Fruit fly (Drosophila melanogaster): ENCODE results near the gene Lcp65Ab2.
A peak's percentile ranks its signal among the peaks of the same experiment; 100 is the strongest.

Lcp65Ab2 gene

dm6 chr3L:6124616-6125408, 21.7 kb upstream of the Lcp65Ab2 start (continued):
- TF ChIP-seq run (tag; optimal IDR thresholded peaks at IDR 0.05), result no peak
- TF ChIP-seq Nf-YA (GFP tag; IDR thresholded peaks at IDR 0.05), result peak; percentile 83
- peak; percentile 83 for TF ChIP-seq Asciz (GFP tag; optimal IDR thresholded peaks at IDR 0.05)
- TF ChIP-seq CG11560 (tag; IDR thresholded peaks at IDR 0.05), result no peak
- peak; percentile 4 for TF ChIP-seq CG3838 (GFP tag; optimal IDR thresholded peaks at IDR 0.05)
- TF ChIP-seq CG43689 (GFP tag; IDR thresholded peaks at IDR 0.05), result peak; percentile 71
- peak; percentile 23 for TF ChIP-seq CG14965 (GFP tag; optimal IDR thresholded peaks at IDR 0.05; ENCODE audit: borderline replicate concordance)
- TF ChIP-seq fd96Cb (tag; optimal IDR thresholded peaks at IDR 0.05), result peak; percentile 32
- TF ChIP-seq CG12236 (GFP tag; optimal IDR thresholded peaks at IDR 0.05), result peak; percentile 34
- TF ChIP-seq sc (optimal IDR thresholded peaks at IDR 0.05), result no peak
- TF ChIP-seq sc (GFP tag; optimal IDR thresholded peaks at IDR 0.05), result peak; percentile 29
- TF ChIP-seq slou (GFP tag; optimal IDR thresholded peaks at IDR 0.05), result peak; percentile 2
- TF ChIP-seq zfh1 (GFP tag; IDR thresholded peaks at IDR 0.05), result peak; percentile 88
- TF ChIP-seq D19B (GFP tag; optimal IDR thresholded peaks at IDR 0.05), result peak; percentile 57
- no peak for TF ChIP-seq CG12942 (GFP tag; optimal IDR thresholded peaks at IDR 0.05)
- TF ChIP-seq crp (GFP tag; optimal IDR thresholded peaks at IDR 0.05), result peak in 1 of 2 experiments; percentile 22
- peak; percentile 90 for TF ChIP-seq CG6813 (GFP tag; optimal IDR thresholded peaks at IDR 0.05)
- no peak for TF ChIP-seq zfh2 (GFP tag; optimal IDR thresholded peaks at IDR 0.05)
- TF ChIP-seq D (optimal IDR thresholded peaks at IDR 0.05), result no peak
- peak; percentile 76 for TF ChIP-seq D (GFP tag; optimal IDR thresholded peaks at IDR 0.05)
- peak; percentile 80 for TF ChIP-seq HLH3B (GFP tag; IDR thresholded peaks at IDR 0.05)
- no peak; the same call in 1 of the 2 replicates for TF ChIP-seq sna (GFP tag; IDR thresholded peaks at IDR 0.05; ENCODE audit: partially characterized antibody)
- peak; percentile 71 for TF ChIP-seq B-H2 (GFP tag; optimal IDR thresholded peaks at IDR 0.05)
- peak; percentile 70; the same call in 1 of the 2 replicates for TF ChIP-seq CG14014 (GFP tag; IDR thresholded peaks at IDR 0.05)
- no peak for TF ChIP-seq cg (GFP tag; optimal IDR thresholded peaks at IDR 0.05)
- TF ChIP-seq CG12299 (tag; optimal IDR thresholded peaks at IDR 0.05), result peak; percentile 16
- peak; percentile 76 for TF ChIP-seq CG11696 (GFP tag; IDR thresholded peaks at IDR 0.05)
- TF ChIP-seq CG8359 (GFP tag; optimal IDR thresholded peaks at IDR 0.05; ENCODE audit: borderline replicate concordance), result peak; percentile 75
- peak; percentile 59 for TF ChIP-seq CG10543 (GFP tag; optimal IDR thresholded peaks at IDR 0.05)
- TF ChIP-seq wdn (GFP tag; IDR thresholded peaks at IDR 0.05), result peak; percentile 49; the same call in 1 of the 2 replicates
- no peak for TF ChIP-seq cato (GFP tag; optimal IDR thresholded peaks at IDR 0.05; ENCODE audit: borderline replicate concordance)
- peak; percentile 88 for TF ChIP-seq CG7357 (GFP tag; IDR thresholded peaks at IDR 0.05)
- peak; percentile 46 for TF ChIP-seq Bdp1 (GFP tag; optimal IDR thresholded peaks at IDR 0.05)
- peak; percentile 52 for TF ChIP-seq Elba2 (GFP tag; optimal IDR thresholded peaks at IDR 0.05)
- TF ChIP-seq CG18599 (GFP tag; optimal IDR thresholded peaks at IDR 0.05), result peak; percentile 79
- peak; percentile 76 for TF ChIP-seq CG12219 (GFP tag; optimal IDR thresholded peaks at IDR 0.05)
- peak; percentile 10 for TF ChIP-seq sd (tag; optimal IDR thresholded peaks at IDR 0.05)
- no peak for TF ChIP-seq CG7963 (GFP tag; IDR thresholded peaks at IDR 0.05; ENCODE audit: partially characterized antibody)
- peak; percentile 27 for TF ChIP-seq Mad (GFP tag; optimal IDR thresholded peaks at IDR 0.05)
- TF ChIP-seq CG6854 (GFP tag; optimal IDR thresholded peaks at IDR 0.05), result peak; percentile 75
- TF ChIP-seq Hand (GFP tag; optimal IDR thresholded peaks at IDR 0.05), result no peak
- TF ChIP-seq CG1603 (tag; optimal IDR thresholded peaks at IDR 0.05), result peak; percentile 79
- TF ChIP-seq CG5245 (GFP tag; optimal IDR thresholded peaks at IDR 0.05), result peak; percentile 69
- no peak for TF ChIP-seq psq (GFP tag; optimal IDR thresholded peaks at IDR 0.05)
- peak; percentile 87 for TF ChIP-seq nau (GFP tag; optimal IDR thresholded peaks at IDR 0.05)
- TF ChIP-seq gsb-n (tag; optimal IDR thresholded peaks at IDR 0.05), result peak; percentile 63
- TF ChIP-seq klu (GFP tag; IDR thresholded peaks at IDR 0.05), result peak; percentile 53; the same call in 1 of the 2 replicates
- TF ChIP-seq pan (optimal IDR thresholded peaks at IDR 0.05), result no peak
- peak in 1 of 2 experiments; percentile 88 for TF ChIP-seq pan (GFP tag; optimal IDR thresholded peaks at IDR 0.05 in 1 of 2, IDR thresholded peaks at IDR 0.05 in 1 of 2)

Data from whole organism, embryonic.